Worm (Caenorhabditis elegans) whole organism, young adult: ENCODE data around the gene ZK550.6.

ENCODE experiments used
- B0019.2 ChIP-seq: fragments of 200-800 bp; sonication (Bioruptor generic); conservative IDR thresholded peaks from 2 replicates; pipeline ENCODE4 v1.3.6; 2022; ENCODE audit warnings: missing genetic modification reagents, missing genetic modification characterization, missing compliant biosample characterization
- B0261.1 ChIP-seq: sonication (generic microtip); optimal IDR thresholded peaks from 2 replicates; lab custom pipeline; 2016; ENCODE audit warnings: mild to moderate bottlenecking, missing genetic modification characterization, moderate library complexity, missing compliant biosample characterization
- C06A6.2 ChIP-seq: fragments of 200-800 bp; sonication (Bioruptor generic); conservative IDR thresholded peaks from 2 replicates; pipeline ENCODE4 v1.3.6; 2022; ENCODE audit warnings: missing genetic modification characterization, missing compliant biosample characterization
- D2030.7 ChIP-seq: fragments of 200-800 bp; sonication (Bioruptor generic); IDR thresholded peaks from 2 replicates; pipeline ENCODE4 v1.3.6; 2022; ENCODE audit warnings: missing genetic modification reagents, missing genetic modification characterization, missing compliant biosample characterization
- F22D6.2 ChIP-seq: sonication (generic microtip); optimal IDR thresholded peaks from 2 replicates; lab custom pipeline; 2016; ENCODE audit warnings: mild to moderate bottlenecking, missing genetic modification characterization, missing compliant biosample characterization
- F49E8.2 ChIP-seq: sonication (generic microtip); optimal IDR thresholded peaks from 3 replicates; lab custom pipeline; 2017; ENCODE audit warnings: missing genetic modification characterization, mild to moderate bottlenecking, missing compliant biosample characterization, antibody characterized with exemption, moderate library complexity; ENCODE audit not compliant: insufficient read depth
- F57C9.4 ChIP-seq: sonication (generic microtip); optimal IDR thresholded peaks from 2 replicates; lab custom pipeline; 2017; ENCODE audit warnings: mild to moderate bottlenecking, missing genetic modification characterization, missing compliant biosample characterization
- K11D2.4 ChIP-seq: fragments of 200-800 bp; sonication (Bioruptor generic); IDR thresholded peaks from 2 replicates; pipeline ENCODE4 v1.3.6; 2022; ENCODE audit warnings: missing genetic modification reagents, missing genetic modification characterization, missing compliant biosample characterization
- K12H6.12 ChIP-seq: fragments of 200-800 bp; sonication (Bioruptor generic); optimal IDR thresholded peaks from 2 replicates; lab custom pipeline; 2018; ENCODE audit warnings: mild to moderate bottlenecking, missing genetic modification characterization, missing compliant biosample characterization
- Y67H2A.10 ChIP-seq: fragments of 200-800 bp; sonication (Bioruptor generic); conservative IDR thresholded peaks from 2 replicates; pipeline ENCODE4 v1.3.6; 2022; ENCODE audit warnings: missing genetic modification reagents, missing genetic modification characterization, missing compliant biosample characterization
- Y95B8A.8 ChIP-seq: fragments of 200-800 bp; sonication (Bioruptor generic); IDR thresholded peaks from 2 replicates; pipeline ENCODE4 v1.3.6; 2022; ENCODE audit warnings: missing genetic modification reagents, missing genetic modification characterization, missing compliant biosample characterization
- ZK185.1 ChIP-seq: sonication (generic microtip); optimal IDR thresholded peaks from 2 replicates; lab custom pipeline; 2016; ENCODE audit warnings: mild to moderate bottlenecking, missing genetic modification characterization, missing compliant biosample characterization; ENCODE audit not compliant: poor library complexity, severe bottlenecking
- aptf-3 ChIP-seq: fragments of 200-800 bp; sonication (Bioruptor generic); IDR thresholded peaks from 2 replicates; pipeline ENCODE4 v1.3.6; 2022; ENCODE audit warnings: missing genetic modification characterization, missing compliant biosample characterization
- atf-7 ChIP-seq: sonication (generic microtip); optimal IDR thresholded peaks from 2 replicates; lab custom pipeline; 2017; ENCODE audit warnings: mild to moderate bottlenecking, missing genetic modification characterization, missing compliant biosample characterization
- athp-1 ChIP-seq: sonication (generic microtip); optimal IDR thresholded peaks from 2 replicates; lab custom pipeline; 2017; ENCODE audit warnings: mild to moderate bottlenecking, missing genetic modification characterization, missing compliant biosample characterization
- attf-6 ChIP-seq: fragments of 200-800 bp; sonication (Bioruptor generic); IDR thresholded peaks from 2 replicates; pipeline ENCODE4 v1.3.6; 2022; ENCODE audit warnings: missing genetic modification reagents, missing genetic modification characterization, missing compliant biosample characterization
- bed-2 ChIP-seq: fragments of 200-800 bp; sonication (Bioruptor generic); IDR thresholded peaks from 2 replicates; pipeline ENCODE4 v1.3.6; 2022; ENCODE audit warnings: missing genetic modification reagents, missing genetic modification characterization, missing compliant biosample characterization
- cebp-1 ChIP-seq, 2 experiments: fragments of 200-800 bp in 1 of 2; sonication (Bioruptor generic) in 1 of 2; sonication (generic microtip) in 1 of 2; IDR thresholded peaks in 1 of 2; optimal IDR thresholded peaks in 1 of 2; 2 replicates each; pipeline versions ENCODE4 v1.3.6 to Lab custom; 2017 to 2022; ENCODE audit warnings: missing compliant biosample characterization in 2 of 2, missing genetic modification characterization in 2 of 2, mild to moderate bottlenecking in 1 of 2, missing genetic modification reagents in 1 of 2, moderate library complexity in 1 of 2
- cebp-2 ChIP-seq: fragments of 200-800 bp; sonication (Bioruptor generic); IDR thresholded peaks from 2 replicates; pipeline ENCODE4 v1.3.6; 2022; ENCODE audit warnings: missing genetic modification characterization, missing compliant biosample characterization
- ceh-40 ChIP-seq: fragments of 200-800 bp; sonication (Bioruptor generic); IDR thresholded peaks from 2 replicates; pipeline ENCODE4 v1.3.6; 2022; ENCODE audit warnings: missing genetic modification characterization, missing compliant biosample characterization
- ceh-91 ChIP-seq: fragments of 200-800 bp; sonication (Bioruptor generic); IDR thresholded peaks from 2 replicates; pipeline ENCODE4 v1.3.6; 2022; ENCODE audit warnings: missing genetic modification reagents, missing genetic modification characterization, missing compliant biosample characterization
- die-1 ChIP-seq: sonication (generic microtip); optimal IDR thresholded peaks from 2 replicates; lab custom pipeline; 2016; ENCODE audit warnings: missing genotype, mild to moderate bottlenecking, missing genetic modification characterization, missing compliant biosample characterization
- dox-1 ChIP-seq: fragments of 200-800 bp; sonication (Bioruptor generic); IDR thresholded peaks from 2 replicates; pipeline ENCODE4 v1.3.6; 2022; ENCODE audit warnings: missing genetic modification reagents, missing genetic modification characterization, missing compliant biosample characterization
- egl-18 ChIP-seq: fragments of 200-800 bp; sonication (Bioruptor generic); IDR thresholded peaks from 2 replicates; pipeline ENCODE4 v1.3.6; 2022; ENCODE audit warnings: missing genetic modification reagents, missing genetic modification characterization, missing compliant biosample characterization
- ets-4 ChIP-seq: fragments of 200-800 bp; sonication (Bioruptor generic); optimal IDR thresholded peaks from 2 replicates; lab custom pipeline; 2018; ENCODE audit warnings: mild to moderate bottlenecking, missing genetic modification characterization, missing compliant biosample characterization
- hmg-1.2 ChIP-seq: fragments of 200-800 bp; sonication (Bioruptor generic); IDR thresholded peaks from 2 replicates; pipeline ENCODE4 v1.3.6; 2022; ENCODE audit warnings: missing genetic modification reagents, missing genetic modification characterization, missing compliant biosample characterization
- hmg-20 ChIP-seq: fragments of 200-800 bp; sonication (Bioruptor generic); IDR thresholded peaks from 2 replicates; pipeline ENCODE4 v1.3.6; 2022; ENCODE audit warnings: missing genetic modification reagents, missing genetic modification characterization, missing compliant biosample characterization
- let-526 ChIP-seq: fragments of 200-800 bp; sonication (Bioruptor generic); IDR thresholded peaks from 2 replicates; pipeline ENCODE4 v1.3.6; 2022; ENCODE audit warnings: missing genetic modification reagents, missing genetic modification characterization, missing compliant biosample characterization
- lsl-1 ChIP-seq: fragments of 200-800 bp; sonication (Bioruptor generic); optimal IDR thresholded peaks from 2 replicates; lab custom pipeline; 2018; ENCODE audit warnings: mild to moderate bottlenecking, missing genetic modification characterization, moderate library complexity, missing compliant biosample characterization
- madf-8 ChIP-seq: fragments of 200-800 bp; sonication (Bioruptor generic); conservative IDR thresholded peaks from 2 replicates; pipeline ENCODE4 v1.3.6; 2022; ENCODE audit warnings: missing genetic modification reagents, missing genetic modification characterization, missing compliant biosample characterization
- mes-4 ChIP-seq: sonication (generic microtip); optimal IDR thresholded peaks from 2 replicates; lab custom pipeline; 2016; ENCODE audit warnings: missing genotype, missing genetic modification characterization, missing compliant biosample characterization
- mxl-1 ChIP-seq: sonication (generic microtip); optimal IDR thresholded peaks from 2 replicates; lab custom pipeline; 2016; ENCODE audit warnings: missing genetic modification characterization, missing compliant biosample characterization
- nhr-120 ChIP-seq: fragments of 200-800 bp; sonication (Bioruptor generic); IDR thresholded peaks from 2 replicates; pipeline ENCODE4 v1.3.6; 2022; ENCODE audit warnings: missing genetic modification characterization, missing compliant biosample characterization
- pha-4 ChIP-seq: fragments of 150-350 bp; sonication (generic microtip); optimal IDR thresholded peaks from 2 replicates; lab custom pipeline; 2014; ENCODE audit warnings: missing biosample characterization, missing genetic modification reagents, missing genetic modification characterization
- rec-8 ChIP-seq, 2 experiments: sonication (generic microtip); optimal IDR thresholded peaks; 2 replicates each; lab custom pipeline; 2016; ENCODE audit warnings: mild to moderate bottlenecking in 2 of 2, missing genetic modification characterization in 2 of 2, missing genetic modification reagents in 2 of 2, missing genotype in 2 of 2, missing biosample characterization in 1 of 2, missing compliant biosample characterization in 1 of 2, moderate library complexity in 1 of 2
- repo-1 ChIP-seq: sonication (generic microtip); optimal IDR thresholded peaks from 2 replicates; lab custom pipeline; 2017; ENCODE audit warnings: mild to moderate bottlenecking, missing genetic modification characterization, missing compliant biosample characterization
- rpc-1 ChIP-seq, 2 experiments: fragments of 150-350 bp in 1 of 2; sonication (generic microtip) in 1 of 2; optimal IDR thresholded peaks; 2 replicates each; lab custom pipeline; 2014 to 2018; ENCODE audit warnings: missing biosample characterization in 1 of 2, missing genetic modification characterization in 1 of 2, missing genetic modification reagents in 1 of 2, missing genotype in 1 of 2
- sea-2 ChIP-seq: fragments of 200-800 bp; sonication (Bioruptor generic); IDR thresholded peaks from 2 replicates; pipeline ENCODE4 v1.3.6; 2022; ENCODE audit warnings: missing genetic modification characterization, missing compliant biosample characterization
- snpc-3.4 ChIP-seq: sonication (generic microtip); optimal IDR thresholded peaks from 2 replicates; lab custom pipeline; 2017; ENCODE audit warnings: missing genetic modification characterization, mild to moderate bottlenecking, missing compliant biosample characterization, antibody characterized with exemption, moderate library complexity, missing genotype, missing genetic modification reagents
- snpc-4 ChIP-seq, 5 experiments: fragments of 150-350 bp in 1 of 5; sonication (generic microtip) in 4 of 5; optimal IDR thresholded peaks; 2 replicates each; lab custom pipeline; 2014 to 2018; ENCODE audit warnings: missing genetic modification characterization in 5 of 5, missing biosample characterization in 3 of 5, antibody characterized with exemption in 2 of 5, mild to moderate bottlenecking in 2 of 5, missing compliant biosample characterization in 2 of 5, missing genotype in 2 of 5, moderate library complexity in 2 of 5, missing genetic modification reagents in 1 of 5
- sptf-2 ChIP-seq: fragments of 200-800 bp; sonication (Bioruptor generic); optimal IDR thresholded peaks from 2 replicates; lab custom pipeline; 2018; ENCODE audit warnings: mild to moderate bottlenecking, missing genetic modification characterization, missing compliant biosample characterization
- tbx-9 ChIP-seq: sonication (generic microtip); optimal IDR thresholded peaks from 2 replicates; lab custom pipeline; 2016; ENCODE audit warnings: borderline replicate concordance, missing genetic modification characterization, inconsistent platforms, missing compliant biosample characterization
- unc-62 ChIP-seq: fragments of 150-350 bp; optimal IDR thresholded peaks from 2 replicates; lab custom pipeline; 2014; ENCODE audit warnings: missing biosample characterization, missing genetic modification reagents, missing genetic modification characterization
- xnd-1 ChIP-seq: sonication (generic microtip); optimal IDR thresholded peaks from 2 replicates; lab custom pipeline; 2016; ENCODE audit warnings: missing genotype, missing genetic modification reagents, missing genetic modification characterization, missing compliant biosample characterization
- zfh-2 ChIP-seq: fragments of 200-800 bp; sonication (Bioruptor generic); conservative IDR thresholded peaks from 2 replicates; pipeline ENCODE4 v1.3.6; 2022; ENCODE audit warnings: missing genetic modification reagents, missing genetic modification characterization, missing compliant biosample characterization
- ztf-18 ChIP-seq: sonication (generic microtip); optimal IDR thresholded peaks from 2 replicates; lab custom pipeline; 2016; ENCODE audit warnings: missing genotype, mild to moderate bottlenecking, missing genetic modification characterization, missing compliant biosample characterization
- ztf-28 ChIP-seq: fragments of 200-800 bp; sonication (Bioruptor generic); IDR thresholded peaks from 2 replicates; pipeline ENCODE4 v1.3.6; 2022; ENCODE audit warnings: missing genetic modification reagents, missing genetic modification characterization, missing compliant biosample characterization
- ztf-3 ChIP-seq: fragments of 200-800 bp; sonication (Bioruptor generic); optimal IDR thresholded peaks from 2 replicates; lab custom pipeline; 2018; ENCODE audit warnings: mild to moderate bottlenecking, missing genetic modification characterization, missing compliant biosample characterization
- ztf-6 ChIP-seq: fragments of 200-800 bp; sonication (Bioruptor generic); IDR thresholded peaks from 2 replicates; pipeline ENCODE4 v1.3.6; 2022; ENCODE audit warnings: missing genetic modification reagents, missing genetic modification characterization, missing compliant biosample characterization

ZK550.6 gene

ce11 chrIV:17263714-17264113 is 1.4 kb upstream of the ZK550.6 start (continued):
- TF ChIP-seq ztf-28 (no peak), mes-4 (no peak), egl-18 (GFP tag; lab: Robert Waterston, UW) (no peak), D2030.7 (GFP tag; lab: Robert Waterston, UW) (no peak), sptf-2 (no peak), pha-4 (tag; lab: Kevin White, UChicago) (no peak), B0261.1 (no peak), nhr-120 (GFP tag; lab: Robert Waterston, UW) (no peak), F57C9.4 (no peak), hmg-1.2 (GFP tag; lab: Robert Waterston, UW) (peak; percentile 32; the same call in 1 of the 2 replicates), tbx-9 (no peak), C06A6.2 (GFP tag; lab: Robert Waterston, UW) (no peak), zfh-2 (no peak), sea-2 (GFP tag; lab: Robert Waterston, UW) (no peak), cebp-2 (GFP tag; lab: Robert Waterston, UW) (no peak), snpc-4 (GFP tag; optimal IDR thresholded peaks at IDR 0.05; lab: Kevin White, UChicago) (no peak), snpc-4 (tag; optimal IDR thresholded peaks at IDR 0.05; lab: Kevin White, UChicago) (no peak), dox-1 (peak; percentile 39; the same call in 1 of the 2 replicates), ztf-6 (no peak), bed-2 (GFP tag; lab: Robert Waterston, UW) (no peak), snpc-3.4 (tag; lab: Kevin White, UChicago) (no peak), athp-1 (tag; lab: Kevin White, UChicago) (no peak), B0019.2 (GFP tag; lab: Robert Waterston, UW) (no peak), lsl-1 (GFP tag; lab: Kevin White, UChicago) (no peak), aptf-3 (GFP tag; lab: Robert Waterston, UW) (no peak), let-526 (GFP tag; lab: Robert Waterston, UW) (no peak), rpc-1 (optimal IDR thresholded peaks at IDR 0.05; lab: Kevin White, UChicago) (no peak), rpc-1 (tag; optimal IDR thresholded peaks at IDR 0.05; lab: Kevin White, UChicago) (no peak), attf-6 (GFP tag; lab: Robert Waterston, UW) (no peak), atf-7 (peak; percentile 3), unc-62 (no peak), ets-4 (no peak), ceh-40 (GFP tag; lab: Robert Waterston, UW) (no peak), ztf-3 (GFP tag; lab: Kevin White, UChicago) (no peak), ZK185.1 (tag; lab: Kevin White, UChicago) (no peak), xnd-1 (tag; lab: Kevin White, UChicago) (no peak), Y67H2A.10 (GFP tag; lab: Robert Waterston, UW) (no peak), K11D2.4 (GFP tag; lab: Robert Waterston, UW) (no peak), die-1 (tag; lab: Kevin White, UChicago) (no peak), F49E8.2 (tag; lab: Kevin White, UChicago) (no peak)

ce11 chrIV:17259310-17259709 is 3.0 kb downstream of the ZK550.6 start, which contains the start of gene phyh-1:
Gene phyh-1, minus strand, starts transcription at chrIV:17259410.
- TF ChIP-seq mxl-1 = no peak
- no peak for TF ChIP-seq rec-8 (tag; optimal IDR thresholded peaks at IDR 0.05; lab: Kevin White, UChicago)
- no peak for TF ChIP-seq madf-8 (GFP tag; lab: Robert Waterston, UW)
- TF ChIP-seq cebp-1 (GFP tag; IDR thresholded peaks at IDR 0.05; lab: Robert Waterston, UW) = no peak
- TF ChIP-seq cebp-1 (tag; optimal IDR thresholded peaks at IDR 0.05; lab: Kevin White, UChicago) = no peak
- TF ChIP-seq ets-4 = no peak
- no peak for TF ChIP-seq Y95B8A.8
- no peak for TF ChIP-seq repo-1 (tag; lab: Kevin White, UChicago)
- no peak for TF ChIP-seq ceh-91 (GFP tag; lab: Robert Waterston, UW)
- TF ChIP-seq rpc-1 (optimal IDR thresholded peaks at IDR 0.05; lab: Kevin White, UChicago) = no peak
- TF ChIP-seq rpc-1 (tag; optimal IDR thresholded peaks at IDR 0.05; lab: Kevin White, UChicago) = no peak
- no peak for TF ChIP-seq ztf-18 (tag; lab: Kevin White, UChicago)
- no peak for TF ChIP-seq ztf-28
- no peak for TF ChIP-seq F22D6.2 (tag; lab: Kevin White, UChicago)
- TF ChIP-seq hmg-20 = no peak
- no peak for TF ChIP-seq K12H6.12 (tag; lab: Kevin White, UChicago)
